Worm (Caenorhabditis elegans) whole organism, L2 larva: ENCODE data around the gene F11C1.7.

ENCODE experiments used
- C34F6.9 ChIP-seq: fragments of 150-350 bp; optimal IDR thresholded peaks from 2 replicates; lab custom pipeline; 2014; ENCODE audit warnings: missing biosample characterization, missing genetic modification characterization
- F13H6.1 ChIP-seq: sonication (generic microtip); optimal IDR thresholded peaks from 2 replicates; lab custom pipeline; 2016; ENCODE audit warnings: missing genetic modification characterization, missing compliant biosample characterization
- Y55F3AM.14 ChIP-seq: fragments of 200-800 bp; sonication (Bioruptor generic); optimal IDR thresholded peaks from 2 replicates; lab custom pipeline; 2018; ENCODE audit warnings: mild to moderate bottlenecking, missing genetic modification characterization, missing compliant biosample characterization
- ZK546.5 ChIP-seq: sonication (generic microtip); optimal IDR thresholded peaks from 2 replicates; lab custom pipeline; 2017; ENCODE audit warnings: missing biosample characterization, missing genetic modification characterization
- alr-1 ChIP-seq: fragments of 150-350 bp; optimal IDR thresholded peaks from 2 replicates; lab custom pipeline; 2014; ENCODE audit warnings: missing biosample characterization, missing genetic modification characterization
- blmp-1 ChIP-seq: sonication (generic microtip); optimal IDR thresholded peaks from 2 replicates; lab custom pipeline; 2017; ENCODE audit warnings: missing genetic modification characterization, mild to moderate bottlenecking, missing compliant biosample characterization, antibody characterized with exemption, moderate library complexity; ENCODE audit not compliant: insufficient read depth
- crh-2 ChIP-seq: sonication (generic microtip); optimal IDR thresholded peaks from 2 replicates; lab custom pipeline; 2017; ENCODE audit warnings: missing biosample characterization, missing genetic modification characterization
- dmd-4 ChIP-seq: sonication (generic microtip); optimal IDR thresholded peaks from 2 replicates; lab custom pipeline; 2017; ENCODE audit warnings: missing biosample characterization, missing genetic modification characterization
- egl-27 ChIP-seq: sonication (generic microtip); optimal IDR thresholded peaks from 3 replicates; lab custom pipeline; 2017; ENCODE audit warnings: missing biosample characterization, missing genetic modification reagents, missing genetic modification characterization
- elt-1 ChIP-seq: fragments of 150-350 bp; optimal IDR thresholded peaks from 2 replicates; lab custom pipeline; 2014; ENCODE audit warnings: missing biosample characterization, missing genetic modification characterization
- fos-1 ChIP-seq: fragments of 150-350 bp; optimal IDR thresholded peaks from 2 replicates; lab custom pipeline; 2014; ENCODE audit warnings: missing biosample characterization, missing genetic modification characterization
- gmeb-1 ChIP-seq: fragments of 150-350 bp; optimal IDR thresholded peaks from 2 replicates; lab custom pipeline; 2014; ENCODE audit warnings: missing biosample characterization, missing genetic modification characterization
- lin-11 ChIP-seq: fragments of 150-350 bp; sonication (generic microtip); optimal IDR thresholded peaks from 2 replicates; lab custom pipeline; 2014; ENCODE audit warnings: missing biosample characterization, missing genetic modification characterization, inconsistent platforms, mixed read lengths
- lin-13 ChIP-seq: fragments of 150-350 bp; optimal IDR thresholded peaks from 2 replicates; lab custom pipeline; 2014; ENCODE audit warnings: missing biosample characterization, missing genetic modification reagents, missing genetic modification characterization
- lin-39 ChIP-seq: fragments of 150-350 bp; optimal IDR thresholded peaks from 2 replicates; lab custom pipeline; 2014; ENCODE audit warnings: missing biosample characterization, missing genetic modification reagents, missing genetic modification characterization
- lsy-2 ChIP-seq, 2 experiments: fragments of 150-350 bp in 1 of 2; sonication (generic microtip) in 1 of 2; optimal IDR thresholded peaks; 2 replicates each; lab custom pipeline; 2014 to 2017; ENCODE audit warnings: missing biosample characterization in 2 of 2, missing genetic modification characterization in 2 of 2
- mab-5 ChIP-seq: fragments of 150-350 bp; optimal IDR thresholded peaks from 2 replicates; lab custom pipeline; 2014; ENCODE audit warnings: missing biosample characterization, missing genetic modification characterization
- mbf-1 ChIP-seq: sonication (generic microtip); optimal IDR thresholded peaks from 2 replicates; lab custom pipeline; 2017; ENCODE audit warnings: missing biosample characterization, missing genetic modification characterization
- mdl-1 ChIP-seq, 2 experiments: fragments of 150-350 bp in 1 of 2; sonication (generic microtip) in 1 of 2; optimal IDR thresholded peaks; 2 replicates each; lab custom pipeline; 2017; ENCODE audit warnings: missing biosample characterization in 2 of 2, missing genetic modification characterization in 2 of 2
- nhr-129 ChIP-seq: fragments of 150-350 bp; optimal IDR thresholded peaks from 2 replicates; lab custom pipeline; 2014; ENCODE audit warnings: missing biosample characterization, missing genetic modification characterization
- nhr-23 ChIP-seq: fragments of 150-350 bp; optimal IDR thresholded peaks from 2 replicates; lab custom pipeline; 2014; ENCODE audit warnings: missing biosample characterization, missing genetic modification reagents, missing genetic modification characterization
- nhr-237 ChIP-seq: fragments of 150-350 bp; optimal IDR thresholded peaks from 2 replicates; lab custom pipeline; 2014; ENCODE audit warnings: missing biosample characterization, missing genetic modification characterization
- nhr-25 ChIP-seq: fragments of 150-350 bp; sonication (generic microtip); optimal IDR thresholded peaks from 3 replicates; lab custom pipeline; 2014; ENCODE audit warnings: missing biosample characterization, missing genetic modification characterization
- nhr-6 ChIP-seq: fragments of 150-350 bp; optimal IDR thresholded peaks from 2 replicates; lab custom pipeline; 2014; ENCODE audit warnings: missing biosample characterization, missing genetic modification characterization
- nhr-77 ChIP-seq: fragments of 150-350 bp; optimal IDR thresholded peaks from 2 replicates; lab custom pipeline; 2014; ENCODE audit warnings: missing biosample characterization, missing genetic modification characterization
- peb-1 ChIP-seq: fragments of 150-350 bp; optimal IDR thresholded peaks from 2 replicates; lab custom pipeline; 2014; ENCODE audit warnings: missing biosample characterization, missing genetic modification characterization
- sem-4 ChIP-seq: fragments of 150-350 bp; optimal IDR thresholded peaks from 2 replicates; lab custom pipeline; 2014; ENCODE audit warnings: missing biosample characterization, missing genetic modification reagents, missing genetic modification characterization
- sma-3 ChIP-seq: sonication (generic microtip); optimal IDR thresholded peaks from 2 replicates; lab custom pipeline; 2016; ENCODE audit warnings: missing genetic modification reagents, missing genetic modification characterization, missing compliant biosample characterization
- snpc-4 ChIP-seq: fragments of 150-350 bp; optimal IDR thresholded peaks from 2 replicates; lab custom pipeline; 2014; ENCODE audit warnings: missing biosample characterization, missing genetic modification characterization
- unc-39 ChIP-seq: fragments of 150-350 bp; optimal IDR thresholded peaks from 2 replicates; lab custom pipeline; 2014; ENCODE audit warnings: missing biosample characterization, missing genetic modification characterization
- unc-62 ChIP-seq: fragments of 150-350 bp; optimal IDR thresholded peaks from 2 replicates; lab custom pipeline; 2014; ENCODE audit warnings: missing biosample characterization, missing genetic modification reagents, missing genetic modification characterization
- zag-1 ChIP-seq: fragments of 150-350 bp; optimal IDR thresholded peaks from 2 replicates; lab custom pipeline; 2014; ENCODE audit warnings: missing biosample characterization, missing genetic modification characterization
- ztf-11 ChIP-seq: sonication (generic microtip); optimal IDR thresholded peaks from 2 replicates; lab custom pipeline; 2017; ENCODE audit warnings: missing biosample characterization, missing genetic modification characterization

F11C1.7 gene

ce11 chrX:13011897-13012296 lies 22.8 kb downstream of the F11C1.7 start (continued):
- TF ChIP-seq lin-13 (GFP tag; lab: Kevin White, UChicago): no peak

DNA sequence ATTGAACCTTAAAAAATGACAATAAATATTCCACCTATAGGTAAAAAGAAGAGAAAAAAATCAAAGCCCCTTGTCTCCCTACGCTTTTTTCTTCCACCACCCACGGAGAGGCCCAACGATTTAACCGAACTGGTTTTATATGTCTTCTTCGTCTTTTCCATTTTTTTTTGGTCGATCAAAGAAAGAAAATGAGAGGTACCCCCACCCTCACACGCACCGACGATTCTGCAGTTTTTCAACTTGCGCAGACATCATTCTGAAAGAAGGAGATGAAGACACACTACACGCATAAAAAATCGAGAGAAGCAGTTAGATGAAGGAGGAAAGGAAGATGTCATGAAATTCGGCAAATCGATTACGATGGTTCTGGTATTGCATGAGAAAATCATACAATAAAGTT lies 25.2 kb downstream of the F11C1.7 start:
- TF ChIP-seq blmp-1 (peak; percentile 10), nhr-25 (tag; lab: Kevin White, UChicago) (peak; percentile 94), fos-1 (no peak), sem-4 (tag; lab: Kevin White, UChicago) (no peak), nhr-6 (peak; percentile 10)

- TF ChIP-seq ztf-11 (tag; lab: Kevin White, UChicago) (no peak), lin-11 (tag; lab: Kevin White, UChicago) (no peak), nhr-23 (tag; lab: Kevin White, UChicago) (no peak), dmd-4 (tag; lab: Kevin White, UChicago) (no peak)
Measured at ce11 chrX:13016290-13016689, 27.1 kb downstream of the F11C1.7 start.

ce11 chrX:13021446-13021845 lies 32.3 kb downstream of the F11C1.7 start:
- TF ChIP-seq mbf-1 (no peak), blmp-1 (no peak), ZK546.5 (tag; lab: Kevin White, UChicago) (no peak), nhr-23 (tag; lab: Kevin White, UChicago) (no peak), elt-1 (tag; lab: Kevin White, UChicago) (no peak), ztf-11 (tag; lab: Kevin White, UChicago) (no peak), lin-11 (tag; lab: Kevin White, UChicago) (no peak), sem-4 (tag; lab: Kevin White, UChicago) (no peak), fos-1 (no peak), mdl-1 (tag; optimal IDR thresholded peaks at IDR 0.05; lab: Kevin White, UChicago) (no peak), mab-5 (tag; lab: Kevin White, UChicago) (no peak), snpc-4 (tag; lab: Kevin White, UChicago) (no peak), zag-1 (tag; lab: Kevin White, UChicago) (no peak), lin-39 (no peak), lin-13 (GFP tag; lab: Kevin White, UChicago) (no peak), egl-27 (tag; lab: Kevin White, UChicago) (no peak), F13H6.1 (tag; lab: Kevin White, UChicago) (no peak)

DNA sequence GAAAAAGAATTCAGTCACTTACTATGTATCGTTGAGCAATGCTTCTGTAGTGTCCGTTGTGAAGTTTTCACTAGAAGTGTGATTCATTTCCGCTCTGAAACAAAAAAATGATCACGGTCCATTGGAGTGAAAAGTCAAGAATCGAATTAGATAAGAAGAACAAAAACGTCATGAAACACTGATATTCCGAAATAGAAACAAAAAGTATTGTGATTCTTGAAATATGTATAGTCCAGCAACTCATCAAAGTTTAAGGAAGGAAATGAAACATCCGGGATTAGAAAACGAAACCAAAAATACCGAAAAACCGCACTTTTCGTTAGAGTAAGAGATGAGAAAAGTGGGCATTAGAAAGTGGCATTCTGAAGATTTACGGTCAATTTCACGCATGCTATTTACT lies 43.5 kb downstream of the F11C1.7 start, which contains the start of gene npr-10:
Gene npr-10, minus strand, starts transcription at position 101 of the 400 bp plus-strand sequence.
- no peak for TF ChIP-seq fos-1
- TF ChIP-seq alr-1 (tag; lab: Kevin White, UChicago): no peak
- TF ChIP-seq dmd-4 (tag; lab: Kevin White, UChicago): no peak
- TF ChIP-seq unc-62 (GFP tag; lab: Kevin White, UChicago): no peak
- no peak for TF ChIP-seq mbf-1
- TF ChIP-seq crh-2 (tag; lab: Kevin White, UChicago): no peak
- TF ChIP-seq unc-39 (tag; lab: Kevin White, UChicago): no peak
- no peak for TF ChIP-seq Y55F3AM.14 (GFP tag; lab: Kevin White, UChicago)
- no peak for TF ChIP-seq gmeb-1 (tag; lab: Kevin White, UChicago)
- TF ChIP-seq lin-11 (tag; lab: Kevin White, UChicago): no peak

DNA sequence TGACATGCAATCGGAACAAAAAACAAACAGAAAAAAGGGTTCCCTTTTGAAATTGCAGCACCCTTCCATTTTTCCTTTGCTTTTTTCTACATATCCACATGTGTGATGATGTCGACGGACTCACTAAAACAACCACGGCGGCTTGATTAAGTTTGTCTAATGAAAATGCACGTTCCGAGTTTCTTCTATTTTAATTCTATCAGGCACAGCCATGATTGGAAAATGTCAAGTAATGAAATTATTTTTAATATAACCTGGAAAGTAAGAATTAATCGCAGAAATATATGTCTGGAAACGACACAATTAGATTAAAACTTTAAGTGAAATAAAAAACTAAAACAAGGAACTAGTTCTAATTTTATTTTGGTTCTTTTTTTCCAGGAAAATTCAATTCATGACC lies 44.7 kb downstream of the F11C1.7 start:
- TF ChIP-seq ztf-11 (tag; lab: Kevin White, UChicago): no peak
- no peak for TF ChIP-seq nhr-77
- TF ChIP-seq fos-1: no peak
- no peak for TF ChIP-seq blmp-1
- no peak for TF ChIP-seq alr-1 (tag; lab: Kevin White, UChicago)
- TF ChIP-seq nhr-237 (tag; lab: Kevin White, UChicago): no peak
- TF ChIP-seq elt-1 (tag; lab: Kevin White, UChicago): no peak
- no peak for TF ChIP-seq lin-11 (tag; lab: Kevin White, UChicago)
- TF ChIP-seq sma-3 (GFP tag; lab: Kevin White, UChicago): no peak
- TF ChIP-seq nhr-129 (tag; lab: Kevin White, UChicago): no peak
- no peak for TF ChIP-seq sem-4 (tag; lab: Kevin White, UChicago)
- no peak for TF ChIP-seq zag-1 (tag; lab: Kevin White, UChicago)
- no peak for TF ChIP-seq snpc-4 (tag; lab: Kevin White, UChicago)
- TF ChIP-seq peb-1 (tag; lab: Kevin White, UChicago): no peak
- no peak for TF ChIP-seq egl-27 (tag; lab: Kevin White, UChicago)
- no peak for TF ChIP-seq lsy-2 (tag; optimal IDR thresholded peaks at IDR 0.05; lab: Kevin White, UChicago)
- TF ChIP-seq C34F6.9 (tag; lab: Kevin White, UChicago): no peak
